Fruit fly (Drosophila melanogaster): ENCODE results near the gene CG31678.
A peak's percentile ranks its signal among the peaks of the same experiment; 100 is the strongest.

CG31678 gene

dm6 chr2L:20656110-20656509 is 19.6 kb downstream of the CG31678 start, which contains the start of the genes brun and CG2614 (continued):
- TF ChIP-seq CG15011 (GFP tag; optimal IDR thresholded peaks at IDR 0.05) (no peak), cwo (GFP tag; optimal IDR thresholded peaks at IDR 0.05) (no peak), Atf-2 (GFP tag; optimal IDR thresholded peaks at IDR 0.05) (peak; percentile 46), ftz-f1 (GFP tag; optimal IDR thresholded peaks at IDR 0.05) (peak; percentile 34), CG2120 (GFP tag; optimal IDR thresholded peaks at IDR 0.05) (peak; percentile 89), CG6683 (GFP tag; optimal IDR thresholded peaks at IDR 0.05) (no peak), p53 (GFP tag; optimal IDR thresholded peaks at IDR 0.05) (peak; percentile 28), CG6854 (GFP tag; optimal IDR thresholded peaks at IDR 0.05) (no peak), CG14441 (GFP tag; IDR thresholded peaks at IDR 0.05) (peak; percentile 74), HLH4C (GFP tag; IDR thresholded peaks at IDR 0.05; ENCODE audit: partially characterized antibody) (peak; percentile 77), CG11696 (GFP tag; IDR thresholded peaks at IDR 0.05) (no peak), bbx (GFP tag; IDR thresholded peaks at IDR 0.05; ENCODE audit: partially characterized antibody) (peak; percentile 70; the same call in 1 of the 2 replicates), rib (GFP tag; IDR thresholded peaks at IDR 0.05) (peak; percentile 70; the same call in 1 of the 2 replicates), CG16815 (GFP tag; optimal IDR thresholded peaks at IDR 0.05) (peak; percentile 38), NfI (GFP tag; optimal IDR thresholded peaks at IDR 0.05) (no peak), esg (GFP tag; conservative IDR thresholded peaks at IDR 0.05) (peak; percentile 74), insv (GFP tag; optimal IDR thresholded peaks at IDR 0.05) (peak in 1 of 2 experiments; percentile 81), gsb (GFP tag; IDR thresholded peaks at IDR 0.05) (no peak), CG10366 (GFP tag; IDR thresholded peaks at IDR 0.05) (peak; percentile 80), CG15073 (GFP tag; optimal IDR thresholded peaks at IDR 0.05) (no peak), lov (optimal IDR thresholded peaks at IDR 0.05) (no peak), lov (GFP tag; IDR thresholded peaks at IDR 0.05) (no peak), CG31441 (GFP tag; IDR thresholded peaks at IDR 0.05) (no peak), Mrtf (GFP tag; IDR thresholded peaks at IDR 0.05) (no peak), ERR (GFP tag; optimal IDR thresholded peaks at IDR 0.05) (no peak), CG6654 (GFP tag; optimal IDR thresholded peaks at IDR 0.05) (no peak), CG2678 (tag; optimal IDR thresholded peaks at IDR 0.05) (no peak), CG17912 (GFP tag; optimal IDR thresholded peaks at IDR 0.05) (no peak), Sox100B (GFP tag; optimal IDR thresholded peaks at IDR 0.05) (no peak), CG10209 (GFP tag; optimal IDR thresholded peaks at IDR 0.05) (no peak), CG15601 (tag; optimal IDR thresholded peaks at IDR 0.05) (no peak), jumu (GFP tag; optimal IDR thresholded peaks at IDR 0.05) (peak; percentile 82), Elba2 (GFP tag; optimal IDR thresholded peaks at IDR 0.05) (peak; percentile 99), CG11560 (tag; IDR thresholded peaks at IDR 0.05) (peak; percentile 66), CG10147 (GFP tag; optimal IDR thresholded peaks at IDR 0.05) (no peak), Neu2 (GFP tag; optimal IDR thresholded peaks at IDR 0.05; ENCODE audit: borderline replicate concordance) (no peak), CG8944 (GFP tag; optimal IDR thresholded peaks at IDR 0.05) (peak; percentile 66), Drgx (GFP tag; IDR thresholded peaks at IDR 0.05) (no peak), Sin3A (optimal IDR thresholded peaks at IDR 0.05) (peak; percentile 99), CG12942 (GFP tag; optimal IDR thresholded peaks at IDR 0.05) (peak; percentile 69), org-1 (GFP tag; optimal IDR thresholded peaks at IDR 0.05) (no peak), chn (GFP tag; optimal IDR thresholded peaks at IDR 0.05) (peak; percentile 84), disco-r (GFP tag; optimal IDR thresholded peaks at IDR 0.05) (peak; percentile 59), wor (GFP tag; IDR thresholded peaks at IDR 0.05) (peak; percentile 58), CG12659 (GFP tag; optimal IDR thresholded peaks at IDR 0.05) (peak; percentile 82), da (GFP tag; optimal IDR thresholded peaks at IDR 0.05) (peak; percentile 47), CG10979 (tag; optimal IDR thresholded peaks at IDR 0.05) (peak; percentile 44), CG4328 (GFP tag; optimal IDR thresholded peaks at IDR 0.05) (peak; percentile 24), ken (GFP tag; IDR thresholded peaks at IDR 0.05) (peak; percentile 81; the same call in 2 of the 3 replicates), BtbVII (GFP tag; optimal IDR thresholded peaks at IDR 0.05) (no peak), Six4 (GFP tag; optimal IDR thresholded peaks at IDR 0.05) (peak; percentile 1), sob (GFP tag; IDR thresholded peaks at IDR 0.05) (peak; percentile 85)

Data from whole organism, embryonic.